Fruit fly (Drosophila melanogaster) whole organism, prepupa: ENCODE measurements around the gene CG43750.
A peak's percentile ranks its signal among the peaks of the same experiment; 100 is the strongest.

ENCODE experiments used
- CG10631 ChIP-seq: fragments of 200-800 bp; sonication (Bioruptor generic); optimal IDR thresholded peaks from 2 replicates; lab custom pipeline; 2016; ENCODE audit warnings: missing biosample characterization, missing genetic modification characterization
- CG10669 ChIP-seq: fragments of 200-800 bp; sonication (Bioruptor generic); optimal IDR thresholded peaks from 3 replicates; lab custom pipeline; 2018; ENCODE audit warnings: missing biosample characterization, mild to moderate bottlenecking, missing genetic modification characterization, moderate library complexity
- CG11294 ChIP-seq: fragments of 200-800 bp; sonication (Bioruptor generic); IDR thresholded peaks from 2 replicates; pipeline ENCODE4 v1.3.6; 2022; ENCODE audit warnings: missing biosample characterization, missing genetic modification characterization
- CG11762 ChIP-seq: fragments of 200-800 bp; sonication (Bioruptor generic); optimal IDR thresholded peaks from 3 replicates; lab custom pipeline; 2016; ENCODE audit warnings: missing biosample characterization, missing genetic modification characterization; ENCODE audit not compliant: insufficient read depth
- CG11902 ChIP-seq: fragments of 200-800 bp; sonication (Bioruptor generic); optimal IDR thresholded peaks from 3 replicates; lab custom pipeline; 2016; ENCODE audit warnings: missing biosample characterization, missing genetic modification characterization
- CG15336 ChIP-seq: fragments of 200-800 bp; sonication (Bioruptor generic); IDR thresholded peaks from 2 replicates; pipeline ENCODE4 v1.3.6; 2022; ENCODE audit warnings: missing biosample characterization, missing genetic modification characterization
- CG1621 ChIP-seq: fragments of 200-800 bp; sonication (Bioruptor generic); optimal IDR thresholded peaks from 3 replicates; lab custom pipeline; 2018; ENCODE audit warnings: missing biosample characterization, mild to moderate bottlenecking, missing genetic modification characterization
- CG3032 ChIP-seq: fragments of 200-800 bp; optimal IDR thresholded peaks from 2 replicates; lab custom pipeline; 2019; ENCODE audit warnings: missing biosample characterization, mild to moderate bottlenecking, missing genetic modification characterization, moderate library complexity
- CG31627 ChIP-seq: fragments of 200-800 bp; sonication (Bioruptor generic); optimal IDR thresholded peaks from 3 replicates; lab custom pipeline; 2016; ENCODE audit warnings: missing biosample characterization, missing genetic modification characterization
- CG32006 ChIP-seq: fragments of 200-800 bp; sonication (Bioruptor generic); optimal IDR thresholded peaks from 3 replicates; lab custom pipeline; 2017; ENCODE audit warnings: missing biosample characterization, mild to moderate bottlenecking, missing genetic modification characterization
- CG34406 ChIP-seq: fragments of 200-800 bp; sonication (Bioruptor generic); optimal IDR thresholded peaks from 3 replicates; lab custom pipeline; 2016; ENCODE audit warnings: missing biosample characterization, missing genetic modification characterization
- CG3919 ChIP-seq: fragments of 200-800 bp; sonication (Bioruptor generic); optimal IDR thresholded peaks from 3 replicates; lab custom pipeline; 2016; ENCODE audit warnings: missing biosample characterization, missing genetic modification characterization
- CG6163 ChIP-seq: fragments of 200-800 bp; sonication (Bioruptor generic); IDR thresholded peaks from 3 replicates; pipeline ENCODE4 v1.3.6; 2022; ENCODE audit warnings: missing biosample characterization, missing genetic modification characterization
- CG6276 ChIP-seq: fragments of 200-800 bp; sonication (Bioruptor generic); optimal IDR thresholded peaks from 2 replicates; lab custom pipeline; 2017; ENCODE audit warnings: missing biosample characterization, mild to moderate bottlenecking, missing genetic modification characterization
- CG6792 ChIP-seq: fragments of 200-800 bp; sonication (Bioruptor generic); optimal IDR thresholded peaks from 3 replicates; lab custom pipeline; 2016; ENCODE audit warnings: missing biosample characterization, missing genetic modification characterization
- CG6808 ChIP-seq: fragments of 200-800 bp; sonication (Bioruptor generic); optimal IDR thresholded peaks from 3 replicates; lab custom pipeline; 2017; ENCODE audit warnings: missing biosample characterization, missing genetic modification characterization, mild to moderate bottlenecking, moderate library complexity, missing genetic modification reagents
- CG6854 ChIP-seq: fragments of 200-800 bp; sonication (Bioruptor generic); optimal IDR thresholded peaks from 2 replicates; lab custom pipeline; 2017; ENCODE audit warnings: missing biosample characterization, mild to moderate bottlenecking, missing genetic modification characterization
- CG7368 ChIP-seq: fragments of 200-800 bp; sonication (Bioruptor generic); optimal IDR thresholded peaks from 3 replicates; lab custom pipeline; 2016; ENCODE audit warnings: missing biosample characterization, missing genetic modification characterization
- CG8119 ChIP-seq: fragments of 200-800 bp; sonication (Bioruptor generic); IDR thresholded peaks from 3 replicates; pipeline ENCODE4 v1.3.6; 2022; ENCODE audit warnings: missing biosample characterization, missing genetic modification characterization
- CG8319 ChIP-seq: fragments of 200-800 bp; sonication (Bioruptor generic); optimal IDR thresholded peaks from 3 replicates; lab custom pipeline; 2016; ENCODE audit warnings: missing biosample characterization, missing genetic modification characterization
- CG8632 ChIP-seq: fragments of 200-800 bp; sonication (Bioruptor generic); optimal IDR thresholded peaks from 3 replicates; lab custom pipeline; 2016; ENCODE audit warnings: missing biosample characterization, missing genetic modification characterization
- CG9139 ChIP-seq: fragments of 200-800 bp; sonication (Bioruptor generic); optimal IDR thresholded peaks from 3 replicates; lab custom pipeline; 2017; ENCODE audit warnings: missing biosample characterization, mild to moderate bottlenecking, missing genetic modification characterization
- Eip75B ChIP-seq: fragments of 200-800 bp; sonication (Bioruptor generic); optimal IDR thresholded peaks from 3 replicates; lab custom pipeline; 2016; ENCODE audit warnings: missing biosample characterization, missing genetic modification characterization
- Eip78C ChIP-seq: fragments of 200-800 bp; sonication (Bioruptor generic); peaks from one replicate; lab custom pipeline; 2016; ENCODE audit warnings: missing biosample characterization, missing genetic modification characterization
- Ets21C ChIP-seq: fragments of 200-800 bp; sonication (Bioruptor generic); optimal IDR thresholded peaks from 3 replicates; lab custom pipeline; 2016; ENCODE audit warnings: missing biosample characterization, missing genetic modification characterization
- Ets96B ChIP-seq: fragments of 200-800 bp; optimal IDR thresholded peaks from 2 replicates; lab custom pipeline; 2019; ENCODE audit warnings: missing biosample characterization, mild to moderate bottlenecking, missing genetic modification characterization, moderate library complexity
- Gug ChIP-seq: fragments of 200-800 bp; sonication (Bioruptor generic); IDR thresholded peaks from 2 replicates; pipeline ENCODE4 v1.3.6; 2022; ENCODE audit warnings: missing biosample characterization, missing genetic modification characterization
- Hr38 ChIP-seq: sonication (Bioruptor generic); optimal IDR thresholded peaks from 2 replicates; lab custom pipeline; 2016; ENCODE audit warnings: missing biosample characterization, missing genetic modification characterization
- Hr4 ChIP-seq: fragments of 200-800 bp; sonication (Bioruptor generic); optimal IDR thresholded peaks from 3 replicates; lab custom pipeline; 2016; ENCODE audit warnings: missing biosample characterization, missing genetic modification characterization
- Met ChIP-seq: fragments of 200-800 bp; sonication (Bioruptor generic); optimal IDR thresholded peaks from 3 replicates; lab custom pipeline; 2016; ENCODE audit warnings: missing biosample characterization, missing genetic modification characterization
- OdsH ChIP-seq: fragments of 200-800 bp; sonication (Bioruptor generic); optimal IDR thresholded peaks from 3 replicates; lab custom pipeline; 2016; ENCODE audit warnings: missing biosample characterization, missing genetic modification characterization
- Sox102F ChIP-seq: fragments of 200-800 bp; sonication (Bioruptor generic); optimal IDR thresholded peaks from 2 replicates; lab custom pipeline; 2016; ENCODE audit warnings: missing biosample characterization, mild to moderate bottlenecking, missing genetic modification characterization
- Sox14 ChIP-seq: fragments of 200-800 bp; sonication (Bioruptor generic); optimal IDR thresholded peaks from 3 replicates; lab custom pipeline; 2016; ENCODE audit warnings: missing biosample characterization, missing genetic modification characterization
- Sox15 ChIP-seq: fragments of 200-800 bp; sonication (Bioruptor generic); optimal IDR thresholded peaks from 3 replicates; lab custom pipeline; 2016; ENCODE audit warnings: missing biosample characterization, missing genetic modification characterization
- achi ChIP-seq: fragments of 200-800 bp; sonication (Bioruptor generic); optimal IDR thresholded peaks from 3 replicates; lab custom pipeline; 2016; ENCODE audit warnings: missing biosample characterization, missing genetic modification characterization
- acj6 ChIP-seq: fragments of 200-800 bp; sonication (Bioruptor generic); optimal IDR thresholded peaks from 3 replicates; lab custom pipeline; 2016; ENCODE audit warnings: missing biosample characterization, missing genetic modification characterization
- cyc ChIP-seq: fragments of 200-800 bp; sonication (Bioruptor generic); optimal IDR thresholded peaks from 3 replicates; lab custom pipeline; 2016; ENCODE audit warnings: missing biosample characterization, missing genetic modification characterization
- dac ChIP-seq: fragments of 200-800 bp; sonication (Bioruptor generic); optimal IDR thresholded peaks from 2 replicates; lab custom pipeline; 2017; ENCODE audit warnings: missing biosample characterization, mild to moderate bottlenecking, missing genetic modification characterization
- eg ChIP-seq: fragments of 200-800 bp; sonication (Bioruptor generic); IDR thresholded peaks from 3 replicates; pipeline ENCODE4 v1.3.6; 2022; ENCODE audit warnings: missing biosample characterization, missing genetic modification characterization
- fd59A ChIP-seq: fragments of 200-800 bp; sonication (Bioruptor generic); optimal IDR thresholded peaks from 2 replicates; lab custom pipeline; 2017; ENCODE audit warnings: missing biosample characterization, mild to moderate bottlenecking, missing genetic modification characterization, missing genetic modification reagents
- fd85E ChIP-seq: fragments of 200-800 bp; sonication (Bioruptor generic); optimal IDR thresholded peaks from 3 replicates; lab custom pipeline; 2016; ENCODE audit warnings: missing biosample characterization, missing genetic modification characterization
- fkh ChIP-seq: fragments of 200-800 bp; sonication (Bioruptor generic); optimal IDR thresholded peaks from 3 replicates; lab custom pipeline; 2017; ENCODE audit warnings: missing biosample characterization, mild to moderate bottlenecking, missing genetic modification characterization, moderate library complexity
- lz ChIP-seq: fragments of 200-800 bp; sonication (Bioruptor generic); optimal IDR thresholded peaks from 3 replicates; lab custom pipeline; 2016; ENCODE audit warnings: missing biosample characterization, missing genetic modification characterization
- net ChIP-seq: fragments of 200-800 bp; sonication (Bioruptor generic); optimal IDR thresholded peaks from 3 replicates; lab custom pipeline; 2016; ENCODE audit warnings: missing biosample characterization, missing genetic modification characterization
- salr ChIP-seq, 2 experiments: fragments of 200-800 bp; sonication (Bioruptor generic); optimal IDR thresholded peaks; 3 replicates each; lab custom pipeline; 2016 to 2018; ENCODE audit warnings: missing biosample characterization in 2 of 2, missing genetic modification characterization in 2 of 2, mild to moderate bottlenecking in 1 of 2
- spab ChIP-seq: fragments of 200-800 bp; sonication (Bioruptor generic); optimal IDR thresholded peaks from 2 replicates; lab custom pipeline; 2017; ENCODE audit warnings: missing biosample characterization, mild to moderate bottlenecking, missing genetic modification characterization, missing genetic modification reagents
- ss ChIP-seq, 2 experiments: fragments of 200-800 bp; sonication (Bioruptor generic); optimal IDR thresholded peaks; 2 replicates in 1 of 2; 3 replicates in 1 of 2; lab custom pipeline; 2017 to 2018; ENCODE audit warnings: mild to moderate bottlenecking in 2 of 2, missing biosample characterization in 2 of 2, missing genetic modification characterization in 2 of 2, moderate library complexity in 1 of 2
- vri ChIP-seq: fragments of 200-800 bp; sonication (Bioruptor generic); optimal IDR thresholded peaks from 3 replicates; lab custom pipeline; 2016; ENCODE audit warnings: missing biosample characterization, mild to moderate bottlenecking, missing genetic modification characterization

Gene CG43750

dm6 chr2L:2365655-2366214, 24.8 kb downstream of the CG43750 start (continued):
- TF ChIP-seq CG11762: peak; percentile 16
- no peak for TF ChIP-seq Sox102F (GFP tag; lab: Kevin White, UChicago)
- no peak for TF ChIP-seq ss (GFP tag; optimal IDR thresholded peaks at IDR 0.05; lab: Kevin White, UChicago)
- TF ChIP-seq Hr38 (GFP tag; lab: Kevin White, UChicago): no peak
- TF ChIP-seq Ets21C: no peak
- peak; percentile 5 for TF ChIP-seq CG34406 (GFP tag; lab: Kevin White, UChicago)
- TF ChIP-seq Ets96B: peak; percentile 41
- peak; percentile 37 for TF ChIP-seq Hr4 (GFP tag; lab: Kevin White, UChicago)

dm6 chr2L:2365077-2365651, 25.3 kb downstream of the CG43750 start, which contains the start of the genes Rab5 and Axud1:
Rab5 (minus strand) TSS chr2L:2365273.
Axud1 (plus strand) TSS chr2L:2365345.
- TF ChIP-seq CG9139 (GFP tag; lab: Kevin White, UChicago): peak; percentile 39
- no peak for TF ChIP-seq Sox14 (GFP tag; lab: Kevin White, UChicago)
- no peak for TF ChIP-seq OdsH (GFP tag; lab: Kevin White, UChicago)
- TF ChIP-seq fkh (GFP tag; lab: Kevin White, UChicago): peak; percentile 17
- no peak for TF ChIP-seq CG10669
- no peak for TF ChIP-seq Gug
- peak; percentile 52 for TF ChIP-seq CG6854 (GFP tag; lab: Kevin White, UChicago)
- no peak for TF ChIP-seq CG11902 (GFP tag; lab: Kevin White, UChicago)
- TF ChIP-seq Eip78C (GFP tag; lab: Kevin White, UChicago): peak; percentile 55
- TF ChIP-seq fd59A: no peak
- TF ChIP-seq CG6792 (GFP tag; lab: Kevin White, UChicago): no peak
- TF ChIP-seq CG8632 (GFP tag; lab: Kevin White, UChicago): no peak
- TF ChIP-seq CG10631: no peak
- TF ChIP-seq CG8319 (GFP tag; lab: Kevin White, UChicago): no peak
- TF ChIP-seq Ets21C: no peak
- TF ChIP-seq net (GFP tag; lab: Kevin White, UChicago): peak; percentile 14
- no peak for TF ChIP-seq Eip75B (GFP tag; lab: Kevin White, UChicago)
- TF ChIP-seq CG15336 (GFP tag; lab: Robert Waterston, UW): peak; percentile 71
- peak; percentile 68; the same call in 2 of the 3 replicates for TF ChIP-seq eg (GFP tag; lab: Robert Waterston, UW)
- no peak for TF ChIP-seq Ets96B
- TF ChIP-seq fd85E (GFP tag; lab: Kevin White, UChicago): no peak
- TF ChIP-seq Hr4 (GFP tag; lab: Kevin White, UChicago): no peak
- TF ChIP-seq CG32006 (GFP tag; lab: Kevin White, UChicago): no peak
- TF ChIP-seq Sox15 (GFP tag; lab: Kevin White, UChicago): no peak
- no peak for TF ChIP-seq CG1621
- TF ChIP-seq acj6 (GFP tag; lab: Kevin White, UChicago): no peak
- no peak for TF ChIP-seq CG34406 (GFP tag; lab: Kevin White, UChicago)
- TF ChIP-seq CG3032 (tag; lab: Kevin White, UChicago): no peak
- TF ChIP-seq CG6163 (GFP tag; lab: Robert Waterston, UW): peak; percentile 56; the same call in 2 of the 3 replicates
- TF ChIP-seq CG3919 (GFP tag; lab: Kevin White, UChicago): peak; percentile 6
- peak; percentile 22 for TF ChIP-seq CG6276 (GFP tag; lab: Kevin White, UChicago)
- peak; percentile 33; the same call in 2 of the 3 replicates for TF ChIP-seq CG8119 (GFP tag; lab: Robert Waterston, UW)
- TF ChIP-seq Met: no peak
- TF ChIP-seq Sox102F (GFP tag; lab: Kevin White, UChicago): no peak
- peak; percentile 6 for TF ChIP-seq cyc (GFP tag; lab: Kevin White, UChicago)
- no peak for TF ChIP-seq CG31627 (GFP tag; lab: Kevin White, UChicago)
- TF ChIP-seq lz: no peak
- no peak for TF ChIP-seq Hr38 (GFP tag; lab: Kevin White, UChicago)
- TF ChIP-seq CG6808 (GFP tag; lab: Kevin White, UChicago): no peak
- no peak for TF ChIP-seq spab (GFP tag; lab: Kevin White, UChicago)
- TF ChIP-seq ss (GFP tag; optimal IDR thresholded peaks at IDR 0.05; lab: Kevin White, UChicago): peak; percentile 5 to 10
- TF ChIP-seq achi (GFP tag; lab: Kevin White, UChicago): no peak
- no peak for TF ChIP-seq CG7368 (GFP tag; lab: Kevin White, UChicago)
- no peak for TF ChIP-seq vri (GFP tag; lab: Kevin White, UChicago)
- TF ChIP-seq dac (GFP tag; lab: Kevin White, UChicago): no peak
- no peak for TF ChIP-seq salr (GFP tag; optimal IDR thresholded peaks at IDR 0.05; lab: Kevin White, UChicago)
- TF ChIP-seq CG11294: no peak
